Worm (Caenorhabditis elegans) whole organism, early embryonic: ENCODE measurements around the gene Y45F10C.1.

Experiments
- B0310.2 ChIP-seq: sonication (generic microtip); optimal IDR thresholded peaks from 2 replicates; lab custom pipeline; 2016; ENCODE audit warnings: mild to moderate bottlenecking, missing genetic modification characterization, missing compliant biosample characterization
- aly-1 ChIP-seq: sonication (generic microtip); optimal IDR thresholded peaks from 2 replicates; lab custom pipeline; 2016; ENCODE audit warnings: missing genetic modification characterization, missing compliant biosample characterization
- ama-1 ChIP-seq: fragments of 150-350 bp; optimal IDR thresholded peaks from 2 replicates; lab custom pipeline; 2014
- ceh-13 ChIP-seq: fragments of 200-800 bp; sonication (Bioruptor generic); optimal IDR thresholded peaks from 2 replicates; lab custom pipeline; 2018; ENCODE audit warnings: mild to moderate bottlenecking, missing genetic modification characterization, missing compliant biosample characterization
- ets-7 ChIP-seq: sonication (generic microtip); optimal IDR thresholded peaks from 2 replicates; lab custom pipeline; 2016; ENCODE audit warnings: missing genotype, missing genetic modification characterization, missing compliant biosample characterization
- flt-1 ChIP-seq: fragments of 200-800 bp; sonication (Bioruptor generic); IDR thresholded peaks from 2 replicates; pipeline ENCODE4 v1.3.6; 2022; ENCODE audit warnings: missing genetic modification characterization, missing compliant biosample characterization
- hmg-4 ChIP-seq: fragments of 200-800 bp; sonication (Bioruptor generic); optimal IDR thresholded peaks from 2 replicates; lab custom pipeline; 2018; ENCODE audit warnings: mild to moderate bottlenecking, missing genetic modification characterization, missing compliant biosample characterization
- hnd-1 ChIP-seq: sonication (generic microtip); optimal IDR thresholded peaks from 2 replicates; lab custom pipeline; 2016; ENCODE audit warnings: missing genetic modification characterization, missing compliant biosample characterization
- pes-1 ChIP-seq: fragments of 200-800 bp; sonication (Bioruptor generic); IDR thresholded peaks from 2 replicates; pipeline ENCODE4 v1.3.6; 2022; ENCODE audit warnings: missing genetic modification reagents, missing genetic modification characterization, missing compliant biosample characterization
- scrt-1 ChIP-seq: fragments of 200-800 bp; sonication (Bioruptor generic); IDR thresholded peaks from 2 replicates; pipeline ENCODE4 v1.3.6; 2022; ENCODE audit warnings: missing genetic modification characterization, missing compliant biosample characterization
- tbx-11 ChIP-seq: fragments of 200-800 bp; sonication (Bioruptor generic); IDR thresholded peaks from 2 replicates; pipeline ENCODE4 v1.3.6; 2022; ENCODE audit warnings: missing genetic modification characterization, missing compliant biosample characterization
- tbx-37 ChIP-seq: fragments of 200-800 bp; sonication (Bioruptor generic); conservative IDR thresholded peaks from 2 replicates; pipeline ENCODE4 v1.3.6; 2022; ENCODE audit warnings: missing genetic modification reagents, missing genetic modification characterization, missing compliant biosample characterization

DNA sequence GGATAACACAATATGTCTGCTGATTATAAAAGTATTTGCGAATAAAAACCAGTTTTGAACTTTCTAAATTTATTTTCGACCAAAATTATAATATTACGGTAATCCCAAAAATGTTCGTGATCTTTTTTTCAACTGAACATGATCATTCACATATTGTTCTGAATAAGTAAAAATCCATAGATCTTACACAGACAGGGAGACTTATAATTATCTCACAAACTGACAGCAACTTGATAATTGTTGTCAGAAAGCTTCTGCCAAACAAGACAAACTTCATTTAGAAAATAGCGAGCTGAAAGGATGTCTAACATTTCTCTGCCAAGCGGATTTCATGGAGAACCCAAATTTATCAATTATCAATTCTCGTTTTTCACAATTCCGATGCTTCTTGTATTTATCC, 32.9 kb downstream of the Y45F10C.1 start, which contains the start of gene sru-21:
- no peak for TF ChIP-seq ama-1 (lab: Kevin White, UChicago)
- no peak for TF ChIP-seq tbx-11 (GFP tag; lab: Robert Waterston, UW)
- TF ChIP-seq scrt-1, result no peak
- no peak for TF ChIP-seq hnd-1
- no peak for TF ChIP-seq flt-1
- no peak for TF ChIP-seq pes-1 (GFP tag; lab: Robert Waterston, UW)
- TF ChIP-seq hmg-4 (GFP tag; lab: Kevin White, UChicago), result no peak
- no peak for TF ChIP-seq tbx-37 (GFP tag; lab: Robert Waterston, UW)
- no peak for TF ChIP-seq ceh-13 (GFP tag; lab: Kevin White, UChicago)
- no peak for TF ChIP-seq B0310.2
- TF ChIP-seq ets-7 (tag; lab: Kevin White, UChicago), result no peak
- TF ChIP-seq aly-1 (tag; lab: Kevin White, UChicago), result no peak
